Fruit fly (Drosophila melanogaster): ENCODE results near the gene CG43163.

Gene CG43163

dm6 chr3L:8449202-8449799 lies 57.6 kb downstream of the CG43163 start, which contains the start of gene CG6983:
CG6983 (minus strand) TSS chr3L:8449377.
- TF ChIP-seq Myc (optimal IDR thresholded peaks at IDR 0.05) (no peak), Vsx2 (GFP tag; optimal IDR thresholded peaks at IDR 0.05; ENCODE audit: partially characterized antibody) (no peak), h (GFP tag; optimal IDR thresholded peaks at IDR 0.05) (peak; percentile 4), jim (GFP tag; optimal IDR thresholded peaks at IDR 0.05) (peak; percentile 19), dsf (GFP tag; optimal IDR thresholded peaks at IDR 0.05; ENCODE audit: borderline replicate concordance) (no peak), usp (GFP tag; optimal IDR thresholded peaks at IDR 0.05) (no peak), psq (GFP tag; optimal IDR thresholded peaks at IDR 0.05) (no peak), HLH106 (tag; optimal IDR thresholded peaks at IDR 0.05) (no peak), CrebA (GFP tag; optimal IDR thresholded peaks at IDR 0.05; ENCODE audit: borderline replicate concordance) (no peak), dl (GFP tag; optimal IDR thresholded peaks at IDR 0.05; ENCODE audit: insufficient read depth in 1 of 2, partially characterized antibody in 2 of 2) (no peak), CG32264 (GFP tag; optimal IDR thresholded peaks at IDR 0.05) (no peak), Hr83 (GFP tag; optimal IDR thresholded peaks at IDR 0.05; ENCODE audit: poor library complexity, severe bottlenecking) (peak; percentile 12), Sp1 (GFP tag; optimal IDR thresholded peaks at IDR 0.05) (no peak)

dm6 chr3L:8448517-8448889 lies 58.4 kb downstream of the CG43163 start:
- TF ChIP-seq OdsH (GFP tag; optimal IDR thresholded peaks at IDR 0.05) (peak; percentile 21), psq (GFP tag; optimal IDR thresholded peaks at IDR 0.05) (peak; percentile 0), sage (GFP tag; optimal IDR thresholded peaks at IDR 0.05) (no peak), Dif (GFP tag; optimal IDR thresholded peaks at IDR 0.05; ENCODE audit: partially characterized antibody) (no peak), Hr78 (GFP tag; optimal IDR thresholded peaks at IDR 0.05) (no peak), foxo (GFP tag; optimal IDR thresholded peaks at IDR 0.05) (peak in 1 of 2 experiments; percentile 65), usp (GFP tag; optimal IDR thresholded peaks at IDR 0.05) (no peak), tai (GFP tag; optimal IDR thresholded peaks at IDR 0.05) (no peak), h (GFP tag; optimal IDR thresholded peaks at IDR 0.05) (peak; percentile 58), Vsx2 (GFP tag; optimal IDR thresholded peaks at IDR 0.05; ENCODE audit: partially characterized antibody) (no peak), HLH106 (tag; optimal IDR thresholded peaks at IDR 0.05) (no peak), ey (GFP tag; optimal IDR thresholded peaks at IDR 0.05) (no peak), rgr (GFP tag; optimal IDR thresholded peaks at IDR 0.05) (peak; percentile 25), br (GFP tag; optimal IDR thresholded peaks at IDR 0.05) (peak; percentile 46), dsf (GFP tag; optimal IDR thresholded peaks at IDR 0.05; ENCODE audit: borderline replicate concordance) (no peak), fru (GFP tag; optimal IDR thresholded peaks at IDR 0.05) (peak; percentile 59)

dm6 chr3L:8447795-8448516 lies 59.0 kb downstream of the CG43163 start:
- TF ChIP-seq Sp1 (GFP tag; optimal IDR thresholded peaks at IDR 0.05) (no peak), h (GFP tag; optimal IDR thresholded peaks at IDR 0.05) (no peak)

dm6 chr3L:8446050-8446781 lies 60.7 kb downstream of the CG43163 start:
- peak; percentile 47 for TF ChIP-seq rgr (GFP tag; optimal IDR thresholded peaks at IDR 0.05)
- TF ChIP-seq br (GFP tag; optimal IDR thresholded peaks at IDR 0.05) = peak; percentile 34
- TF ChIP-seq woc (GFP tag; optimal IDR thresholded peaks at IDR 0.05) = no peak
- peak; percentile 34 for TF ChIP-seq h (GFP tag; optimal IDR thresholded peaks at IDR 0.05)
- peak; percentile 26 for TF ChIP-seq fru (GFP tag; optimal IDR thresholded peaks at IDR 0.05)
- TF ChIP-seq ey (GFP tag; optimal IDR thresholded peaks at IDR 0.05) = peak; percentile 32
- TF ChIP-seq psq (GFP tag; optimal IDR thresholded peaks at IDR 0.05) = peak; percentile 3
- no peak for TF ChIP-seq CG9705 (GFP tag; optimal IDR thresholded peaks at IDR 0.05)
- peak in 1 of 2 experiments; percentile 55 for TF ChIP-seq foxo (GFP tag; optimal IDR thresholded peaks at IDR 0.05)
- peak; percentile 16 for TF ChIP-seq HLH106 (tag; optimal IDR thresholded peaks at IDR 0.05)
- TF ChIP-seq OdsH (GFP tag; optimal IDR thresholded peaks at IDR 0.05) = no peak

- TF ChIP-seq rgr (GFP tag; optimal IDR thresholded peaks at IDR 0.05) (no peak), dl (GFP tag; optimal IDR thresholded peaks at IDR 0.05; ENCODE audit: insufficient read depth in 1 of 2, partially characterized antibody in 2 of 2) (no peak), brk (GFP tag; optimal IDR thresholded peaks at IDR 0.05) (no peak), Vsx2 (GFP tag; optimal IDR thresholded peaks at IDR 0.05; ENCODE audit: partially characterized antibody) (no peak), fru (GFP tag; optimal IDR thresholded peaks at IDR 0.05) (peak; percentile 38), HLH106 (tag; optimal IDR thresholded peaks at IDR 0.05) (peak; percentile 59), woc (GFP tag; optimal IDR thresholded peaks at IDR 0.05) (no peak), sage (GFP tag; optimal IDR thresholded peaks at IDR 0.05) (no peak), dmrt93B (GFP tag; optimal IDR thresholded peaks at IDR 0.05) (no peak), N (GFP tag; optimal IDR thresholded peaks at IDR 0.05) (no peak), Sp1 (GFP tag; optimal IDR thresholded peaks at IDR 0.05) (peak; percentile 11), Hr78 (GFP tag; optimal IDR thresholded peaks at IDR 0.05) (no peak), Hnf4 (GFP tag; optimal IDR thresholded peaks at IDR 0.05) (no peak)
Measured at dm6 chr3L:8445027-8445426, 61.9 kb downstream of the CG43163 start.

Measured in whole organism, wandering third instar larva.